Worm (Caenorhabditis elegans): ENCODE data around the gene C55B6.1.

C55B6.1 gene

DNA sequence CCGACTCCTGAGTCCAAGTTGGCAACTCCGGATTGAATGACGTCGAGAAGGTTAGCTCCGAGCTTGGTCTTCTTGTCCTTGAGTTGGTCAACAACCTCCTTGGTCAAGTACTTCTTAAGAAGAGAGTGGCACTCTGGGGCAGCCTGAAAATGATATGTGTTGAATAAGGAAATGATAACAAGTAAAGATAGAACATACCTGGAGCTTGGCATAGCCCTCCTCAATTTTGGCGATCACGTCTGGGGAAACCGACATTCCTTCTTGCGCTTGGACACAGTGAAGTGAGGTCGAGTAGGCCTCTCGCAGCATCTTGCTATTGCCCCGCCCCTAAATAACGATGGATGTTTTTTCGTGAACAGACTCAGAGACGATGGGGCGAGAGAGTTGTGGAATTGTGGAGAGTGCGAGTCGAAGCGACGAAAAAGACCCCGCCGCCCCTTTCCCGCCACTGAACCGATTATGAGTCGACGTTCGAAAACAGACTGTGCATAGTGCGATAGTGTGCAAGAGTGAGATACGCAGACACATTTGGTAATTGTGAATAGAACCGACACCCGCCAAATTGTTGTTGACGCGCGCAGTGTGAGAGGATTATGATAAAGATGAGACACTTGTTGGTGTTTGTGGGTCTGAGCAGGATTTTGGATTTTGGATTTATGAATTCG lies 32.1 kb downstream of the C55B6.1 start (continued):
- TF ChIP-seq ama-1 (optimal IDR thresholded peaks at IDR 0.05), result peak; percentile 96
- TF ChIP-seq Y75B8A.6 (GFP tag; IDR thresholded peaks at IDR 0.05), result 0 out of 2 replicates have a peak, but pooled peaks have one; percentile 20

DNA sequence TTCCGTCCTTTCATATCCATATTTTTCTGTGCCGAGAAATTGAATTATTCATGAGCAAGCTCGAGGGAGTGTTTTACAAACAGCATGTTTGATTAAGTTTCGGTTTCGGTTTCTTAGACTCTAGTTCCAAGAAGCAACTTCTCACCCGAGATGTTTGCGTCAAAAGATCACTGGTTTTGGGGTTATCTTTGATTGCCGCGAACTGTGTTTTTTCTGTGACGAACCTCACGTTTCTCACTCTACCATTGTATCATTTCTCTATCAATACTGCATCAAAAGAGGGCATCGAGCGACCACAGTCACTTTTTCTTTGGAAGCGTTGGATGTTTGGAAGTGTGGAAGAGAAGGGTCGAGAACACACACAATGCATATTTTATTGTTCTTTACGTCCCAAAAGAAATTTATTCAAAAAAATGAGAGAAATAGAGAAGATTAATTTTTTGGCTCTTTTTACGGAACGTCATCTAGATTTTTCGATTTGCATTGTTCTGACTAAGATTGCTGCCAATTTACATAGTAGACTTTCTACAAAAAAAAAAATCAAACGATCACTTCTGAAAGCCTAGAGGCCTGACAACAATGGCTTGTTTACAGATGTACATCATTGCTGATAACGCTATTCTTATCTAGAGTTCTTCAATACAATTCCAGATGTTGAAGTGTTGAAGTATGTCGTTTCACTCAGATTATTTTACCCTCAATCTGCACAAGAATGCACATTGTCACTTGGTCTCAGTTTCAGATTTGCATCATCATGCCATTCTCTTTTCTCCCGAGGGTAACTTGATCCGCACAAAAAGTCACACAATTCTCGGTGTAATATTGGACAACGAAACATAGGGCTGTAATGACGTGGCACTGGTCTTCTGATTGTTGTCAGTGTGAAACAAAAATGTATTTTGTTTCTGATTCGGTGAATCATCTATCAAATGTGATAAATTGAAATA lies 33.2 kb downstream of the C55B6.1 start:
- TF ChIP-seq ztf-7 (tag; optimal IDR thresholded peaks at IDR 0.05) (no peak), zag-1 (tag; optimal IDR thresholded peaks at IDR 0.05) (no peak), daf-16 (GFP tag; optimal IDR thresholded peaks at IDR 0.05) (peak in 1 of 2 experiments; percentile 10), daf-16 (tag; optimal IDR thresholded peaks at IDR 0.05) (peak; percentile 93), dmd-9 (GFP tag; IDR thresholded peaks at IDR 0.05) (no peak), Y75B8A.6 (GFP tag; IDR thresholded peaks at IDR 0.05) (no peak), daf-8 (GFP tag; IDR thresholded peaks at IDR 0.05) (no peak), fos-1 (tag; optimal IDR thresholded peaks at IDR 0.05) (no peak), lin-15B (tag; optimal IDR thresholded peaks at IDR 0.05) (no peak), lin-38 (GFP tag; IDR thresholded peaks at IDR 0.05) (no peak), nhr-48 (tag; optimal IDR thresholded peaks at IDR 0.05) (no peak), tag-97 (GFP tag; IDR thresholded peaks at IDR 0.05) (no peak), nhr-28 (tag; optimal IDR thresholded peaks at IDR 0.05) (peak; percentile 60), attf-4 (tag; optimal IDR thresholded peaks at IDR 0.05) (no peak), aha-1 (tag) (peak; percentile 90), hif-1 (tag; optimal IDR thresholded peaks at IDR 0.05) (no peak), hmg-1.1 (GFP tag; IDR thresholded peaks at IDR 0.05) (no peak), ceh-32 (tag; optimal IDR thresholded peaks at IDR 0.05; ENCODE audit: poor library complexity) (no peak), madf-5 (GFP tag; IDR thresholded peaks at IDR 0.05) (no peak), T20F7.1 (GFP tag; optimal IDR thresholded peaks at IDR 0.05) (no peak), lin-39 (tag; optimal IDR thresholded peaks at IDR 0.05) (no peak), mxl-2 (GFP tag; conservative IDR thresholded peaks at IDR 0.05) (no peak), zip-11 (GFP tag; IDR thresholded peaks at IDR 0.05) (no peak), pqm-1 (tag; optimal IDR thresholded peaks at IDR 0.05) (peak; percentile 54), arid-1 (GFP tag; conservative IDR thresholded peaks at IDR 0.05) (no peak), Y5F2A.4 (GFP tag; optimal IDR thresholded peaks at IDR 0.05) (no peak), mes-2 (tag; optimal IDR thresholded peaks at IDR 0.05; ENCODE audit: poor library complexity, severe bottlenecking) (peak; percentile 5), nhr-42 (GFP tag; IDR thresholded peaks at IDR 0.05) (no peak), jun-1 (tag; optimal IDR thresholded peaks at IDR 0.05) (no peak), ama-1 (optimal IDR thresholded peaks at IDR 0.05) (peak; percentile 35), daf-12 (tag; optimal IDR thresholded peaks at IDR 0.05) (no peak), set-16 (GFP tag; IDR thresholded peaks at IDR 0.05) (no peak), F49E8.2 (tag; optimal IDR thresholded peaks at IDR 0.05; ENCODE audit: borderline replicate concordance) (no peak), snpc-4 (tag; optimal IDR thresholded peaks at IDR 0.05) (no peak), pha-4 (GFP tag; IDR thresholded peaks at IDR 0.05) (no peak), pha-4 (tag; optimal IDR thresholded peaks at IDR 0.05) (peak; percentile 4), dmd-8 (GFP tag; IDR thresholded peaks at IDR 0.05) (no peak), hlh-30 (tag; optimal IDR thresholded peaks at IDR 0.05; ENCODE audit: insufficient read depth) (peak; percentile 38), aly-2 (tag; optimal IDR thresholded peaks at IDR 0.05) (no peak), spr-1 (tag; optimal IDR thresholded peaks at IDR 0.05) (no peak), gei-8 (GFP tag; optimal IDR thresholded peaks at IDR 0.05) (no peak), spr-3 (GFP tag; optimal IDR thresholded peaks at IDR 0.05) (no peak), ZK337.2 (GFP tag; IDR thresholded peaks at IDR 0.05) (no peak), unc-39 (tag; optimal IDR thresholded peaks at IDR 0.05) (no peak), nhr-6 (tag; optimal IDR thresholded peaks at IDR 0.05) (peak; percentile 32), nhr-102 (tag; optimal IDR thresholded peaks at IDR 0.05) (no peak), nhr-41 (GFP tag; IDR thresholded peaks at IDR 0.05) (no peak)

Measured in whole organism, L4 larva.